Worm (Caenorhabditis elegans) whole organism, late embryonic: Measurements from ENCODE around the gene fut-1.

Experiments used
- Y22D7AL.16 ChIP-seq: sonication (generic microtip); optimal IDR thresholded peaks from 2 replicates; lab custom pipeline; 2016; ENCODE audit warnings: missing genetic modification characterization, missing compliant biosample characterization
- ama-1 ChIP-seq: fragments of 150-350 bp; optimal IDR thresholded peaks from 2 replicates; lab custom pipeline; 2014
- elt-2 ChIP-seq: sonication (generic microtip); optimal IDR thresholded peaks from 2 replicates; lab custom pipeline; 2016; ENCODE audit warnings: missing genetic modification reagents, missing genetic modification characterization, missing compliant biosample characterization
- elt-4 ChIP-seq: sonication (generic microtip); optimal IDR thresholded peaks from 2 replicates; lab custom pipeline; 2016; ENCODE audit warnings: missing genetic modification characterization, missing compliant biosample characterization
- mec-3 ChIP-seq: sonication (generic microtip); optimal IDR thresholded peaks from 2 replicates; lab custom pipeline; 2016; ENCODE audit warnings: borderline replicate concordance, missing genetic modification characterization, missing compliant biosample characterization
- nfya-1 ChIP-seq: sonication (generic microtip); optimal IDR thresholded peaks from 2 replicates; lab custom pipeline; 2017; ENCODE audit warnings: missing genetic modification characterization, mild to moderate bottlenecking, missing compliant biosample characterization, antibody characterized with exemption, moderate library complexity
- nhr-11 ChIP-seq: fragments of 150-350 bp; optimal IDR thresholded peaks from 2 replicates; lab custom pipeline; 2014; ENCODE audit warnings: missing biosample characterization, missing genetic modification characterization
- pax-1 ChIP-seq: fragments of 150-350 bp; optimal IDR thresholded peaks from 2 replicates; lab custom pipeline; 2014; ENCODE audit warnings: missing biosample characterization, missing genetic modification characterization
- pha-4 ChIP-seq: fragments of 150-350 bp; optimal IDR thresholded peaks from 2 replicates; lab custom pipeline; 2018; ENCODE audit warnings: missing biosample characterization, missing genetic modification reagents, missing genetic modification characterization
- ref-2 ChIP-seq: sonication (generic microtip); optimal IDR thresholded peaks from 2 replicates; lab custom pipeline; 2016; ENCODE audit warnings: missing genetic modification characterization, missing compliant biosample characterization
- unc-55 ChIP-seq: sonication (generic microtip); optimal IDR thresholded peaks from 2 replicates; lab custom pipeline; 2017; ENCODE audit warnings: missing biosample characterization, missing genetic modification reagents, missing genetic modification characterization
- unc-86 ChIP-seq: sonication (generic microtip); optimal IDR thresholded peaks from 2 replicates; lab custom pipeline; 2016; ENCODE audit warnings: missing genetic modification characterization, missing compliant biosample characterization

DNA sequence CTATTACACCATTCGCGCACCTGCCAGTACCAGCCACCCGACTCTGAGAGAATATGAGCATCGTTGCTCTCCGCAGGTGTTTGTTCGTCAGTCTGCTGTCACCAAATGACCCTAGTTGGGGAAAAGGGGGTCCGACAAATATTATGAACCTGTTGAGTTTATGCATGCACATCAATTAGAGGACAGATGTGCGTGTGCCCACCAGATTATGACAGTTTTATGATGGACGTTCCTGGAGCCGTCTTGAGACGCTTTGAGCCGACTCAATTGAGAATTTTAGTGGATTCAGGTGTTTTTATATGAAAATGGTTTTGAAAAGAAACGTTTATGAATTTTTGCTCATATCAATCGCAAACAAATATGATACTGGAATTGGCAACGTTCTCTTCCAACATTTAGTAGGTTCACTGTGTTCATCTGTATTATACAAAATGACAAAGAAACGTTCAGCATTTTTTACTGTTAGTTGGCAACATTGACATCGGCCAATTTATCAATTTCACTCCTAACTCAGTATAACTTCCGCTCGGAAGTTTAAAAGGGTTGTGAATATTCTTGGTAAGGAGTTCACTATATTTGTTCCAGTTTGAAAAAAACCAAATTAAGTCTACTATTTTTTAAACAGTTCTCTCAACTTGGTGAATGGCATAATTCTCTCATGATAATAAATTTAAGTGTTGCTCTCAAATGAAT is 12.0 kb downstream of the fut-1 start:
- peak; percentile 38 for TF ChIP-seq ref-2
- no peak for TF ChIP-seq unc-86 (tag; lab: Kevin White, UChicago)
- TF ChIP-seq Y22D7AL.16 (tag; lab: Kevin White, UChicago) = no peak
- TF ChIP-seq nfya-1 (tag; lab: Kevin White, UChicago) = no peak
- no peak for TF ChIP-seq pha-4
- no peak for TF ChIP-seq ama-1 (lab: Kevin White, UChicago)
- TF ChIP-seq unc-55 (GFP tag; lab: Kevin White, UChicago) = peak; percentile 77
- no peak for TF ChIP-seq nhr-11 (tag; lab: Kevin White, UChicago)
- no peak for TF ChIP-seq elt-4 (tag; lab: Kevin White, UChicago)
- TF ChIP-seq pax-1 = no peak
- TF ChIP-seq mec-3 (tag; lab: Kevin White, UChicago) = no peak
- TF ChIP-seq elt-2 (tag; lab: Kevin White, UChicago) = no peak
